Worm (Caenorhabditis elegans) whole organism, L2 larva: Measurements from ENCODE around the gene C09E7.4.

Source experiments
- C34F6.9 ChIP-seq: fragments of 150-350 bp; optimal IDR thresholded peaks from 2 replicates; lab custom pipeline; 2014; ENCODE audit warnings: missing biosample characterization, missing genetic modification characterization
- F13H6.1 ChIP-seq: sonication (generic microtip); optimal IDR thresholded peaks from 2 replicates; lab custom pipeline; 2016; ENCODE audit warnings: missing genetic modification characterization, missing compliant biosample characterization
- R02D3.7 ChIP-seq: fragments of 150-350 bp; optimal IDR thresholded peaks from 2 replicates; lab custom pipeline; 2014; ENCODE audit warnings: missing biosample characterization, missing genetic modification characterization
- ZK546.5 ChIP-seq: sonication (generic microtip); optimal IDR thresholded peaks from 2 replicates; lab custom pipeline; 2017; ENCODE audit warnings: missing biosample characterization, missing genetic modification characterization
- aly-2 ChIP-seq: fragments of 150-350 bp; optimal IDR thresholded peaks from 2 replicates; lab custom pipeline; 2014; ENCODE audit warnings: missing biosample characterization, missing genetic modification characterization
- blmp-1 ChIP-seq: sonication (generic microtip); optimal IDR thresholded peaks from 2 replicates; lab custom pipeline; 2017; ENCODE audit warnings: missing genetic modification characterization, mild to moderate bottlenecking, missing compliant biosample characterization, antibody characterized with exemption, moderate library complexity; ENCODE audit not compliant: insufficient read depth
- ceh-16 ChIP-seq: fragments of 150-350 bp; optimal IDR thresholded peaks from 2 replicates; lab custom pipeline; 2014; ENCODE audit warnings: missing biosample characterization, missing genetic modification characterization
- ceh-82 ChIP-seq: fragments of 150-350 bp; optimal IDR thresholded peaks from 2 replicates; lab custom pipeline; 2014; ENCODE audit warnings: missing biosample characterization, missing genetic modification characterization
- crh-2 ChIP-seq: sonication (generic microtip); optimal IDR thresholded peaks from 2 replicates; lab custom pipeline; 2017; ENCODE audit warnings: missing biosample characterization, missing genetic modification characterization
- dmd-4 ChIP-seq: sonication (generic microtip); optimal IDR thresholded peaks from 2 replicates; lab custom pipeline; 2017; ENCODE audit warnings: missing biosample characterization, missing genetic modification characterization
- egl-27 ChIP-seq: sonication (generic microtip); optimal IDR thresholded peaks from 3 replicates; lab custom pipeline; 2017; ENCODE audit warnings: missing biosample characterization, missing genetic modification reagents, missing genetic modification characterization
- elt-1 ChIP-seq: fragments of 150-350 bp; optimal IDR thresholded peaks from 2 replicates; lab custom pipeline; 2014; ENCODE audit warnings: missing biosample characterization, missing genetic modification characterization
- fos-1 ChIP-seq: fragments of 150-350 bp; optimal IDR thresholded peaks from 2 replicates; lab custom pipeline; 2014; ENCODE audit warnings: missing biosample characterization, missing genetic modification characterization
- gmeb-1 ChIP-seq: fragments of 150-350 bp; optimal IDR thresholded peaks from 2 replicates; lab custom pipeline; 2014; ENCODE audit warnings: missing biosample characterization, missing genetic modification characterization
- lin-11 ChIP-seq: fragments of 150-350 bp; sonication (generic microtip); optimal IDR thresholded peaks from 2 replicates; lab custom pipeline; 2014; ENCODE audit warnings: missing biosample characterization, missing genetic modification characterization, inconsistent platforms, mixed read lengths
- lin-13 ChIP-seq: fragments of 150-350 bp; optimal IDR thresholded peaks from 2 replicates; lab custom pipeline; 2014; ENCODE audit warnings: missing biosample characterization, missing genetic modification reagents, missing genetic modification characterization
- lsy-2 ChIP-seq, 2 experiments: fragments of 150-350 bp in 1 of 2; sonication (generic microtip) in 1 of 2; optimal IDR thresholded peaks; 2 replicates each; lab custom pipeline; 2014 to 2017; ENCODE audit warnings: missing biosample characterization in 2 of 2, missing genetic modification characterization in 2 of 2
- mab-5 ChIP-seq: fragments of 150-350 bp; optimal IDR thresholded peaks from 2 replicates; lab custom pipeline; 2014; ENCODE audit warnings: missing biosample characterization, missing genetic modification characterization
- mbf-1 ChIP-seq: sonication (generic microtip); optimal IDR thresholded peaks from 2 replicates; lab custom pipeline; 2017; ENCODE audit warnings: missing biosample characterization, missing genetic modification characterization
- mdl-1 ChIP-seq, 2 experiments: fragments of 150-350 bp in 1 of 2; sonication (generic microtip) in 1 of 2; optimal IDR thresholded peaks; 2 replicates each; lab custom pipeline; 2017; ENCODE audit warnings: missing biosample characterization in 2 of 2, missing genetic modification characterization in 2 of 2
- nhr-10 ChIP-seq: sonication (generic microtip); optimal IDR thresholded peaks from 2 replicates; lab custom pipeline; 2017; ENCODE audit warnings: missing biosample characterization, missing genetic modification characterization
- nhr-25 ChIP-seq: fragments of 150-350 bp; sonication (generic microtip); optimal IDR thresholded peaks from 3 replicates; lab custom pipeline; 2014; ENCODE audit warnings: missing biosample characterization, missing genetic modification characterization
- nhr-6 ChIP-seq: fragments of 150-350 bp; optimal IDR thresholded peaks from 2 replicates; lab custom pipeline; 2014; ENCODE audit warnings: missing biosample characterization, missing genetic modification characterization
- peb-1 ChIP-seq: fragments of 150-350 bp; optimal IDR thresholded peaks from 2 replicates; lab custom pipeline; 2014; ENCODE audit warnings: missing biosample characterization, missing genetic modification characterization
- sem-4 ChIP-seq: fragments of 150-350 bp; optimal IDR thresholded peaks from 2 replicates; lab custom pipeline; 2014; ENCODE audit warnings: missing biosample characterization, missing genetic modification reagents, missing genetic modification characterization
- skn-1 ChIP-seq: sonication (generic microtip); optimal IDR thresholded peaks from 2 replicates; lab custom pipeline; 2017; ENCODE audit warnings: missing biosample characterization, missing genetic modification characterization
- sma-9 ChIP-seq, 2 experiments: fragments of 150-350 bp in 1 of 2; sonication (generic microtip) in 1 of 2; optimal IDR thresholded peaks; 2 replicates each; lab custom pipeline; 2014 to 2016; ENCODE audit warnings: missing genetic modification characterization in 2 of 2, mild to moderate bottlenecking in 1 of 2, missing biosample characterization in 1 of 2, missing compliant biosample characterization in 1 of 2, missing genetic modification reagents in 1 of 2, moderate library complexity in 1 of 2
- snpc-4 ChIP-seq: fragments of 150-350 bp; optimal IDR thresholded peaks from 2 replicates; lab custom pipeline; 2014; ENCODE audit warnings: missing biosample characterization, missing genetic modification characterization
- unc-55 ChIP-seq: fragments of 150-350 bp; sonication (generic microtip); optimal IDR thresholded peaks from 3 replicates; lab custom pipeline; 2014; ENCODE audit warnings: missing biosample characterization, missing genetic modification reagents, missing genetic modification characterization
- zag-1 ChIP-seq: fragments of 150-350 bp; optimal IDR thresholded peaks from 2 replicates; lab custom pipeline; 2014; ENCODE audit warnings: missing biosample characterization, missing genetic modification characterization
- ztf-11 ChIP-seq: sonication (generic microtip); optimal IDR thresholded peaks from 2 replicates; lab custom pipeline; 2017; ENCODE audit warnings: missing biosample characterization, missing genetic modification characterization
- ztf-4 ChIP-seq: fragments of 150-350 bp; optimal IDR thresholded peaks from 2 replicates; lab custom pipeline; 2014; ENCODE audit warnings: missing biosample characterization, missing genetic modification characterization

Gene C09E7.4

ce11 chrIII:6498176-6498575 lies 38.6 kb downstream of the C09E7.4 start, which contains the start of gene sdz-15:
sdz-15 (plus strand) TSS chrIII:6498476.
- TF ChIP-seq F13H6.1 (no peak), C34F6.9 (tag; lab: Kevin White, UChicago) (no peak), skn-1 (tag; lab: Kevin White, UChicago) (no peak), nhr-6 (tag; lab: Kevin White, UChicago) (no peak), mab-5 (tag; lab: Kevin White, UChicago) (no peak), lin-11 (tag; lab: Kevin White, UChicago) (no peak), dmd-4 (tag; lab: Kevin White, UChicago) (no peak), mbf-1 (tag; lab: Kevin White, UChicago) (no peak), unc-55 (no peak), egl-27 (tag; lab: Kevin White, UChicago) (no peak), ztf-11 (no peak), gmeb-1 (tag; lab: Kevin White, UChicago) (no peak)
- TF ChIP-seq, all 48 proteins: peak for 0

ce11 chrIII:6495191-6495723 lies 41.5 kb downstream of the C09E7.4 start, which contains the start of gene F23F12.13:
F23F12.13 (plus strand) TSS chrIII:6495673.
- TF ChIP-seq fos-1 (peak; percentile 61), ceh-16 (tag; lab: Kevin White, UChicago) (no peak), F13H6.1 (no peak), sma-9 (GFP tag; optimal IDR thresholded peaks at IDR 0.05; lab: Kevin White, UChicago) (peak; percentile 24), sma-9 (tag; optimal IDR thresholded peaks at IDR 0.05; lab: Kevin White, UChicago) (no peak)
- TF ChIP-seq, all 48 proteins: peak for 2

DNA sequence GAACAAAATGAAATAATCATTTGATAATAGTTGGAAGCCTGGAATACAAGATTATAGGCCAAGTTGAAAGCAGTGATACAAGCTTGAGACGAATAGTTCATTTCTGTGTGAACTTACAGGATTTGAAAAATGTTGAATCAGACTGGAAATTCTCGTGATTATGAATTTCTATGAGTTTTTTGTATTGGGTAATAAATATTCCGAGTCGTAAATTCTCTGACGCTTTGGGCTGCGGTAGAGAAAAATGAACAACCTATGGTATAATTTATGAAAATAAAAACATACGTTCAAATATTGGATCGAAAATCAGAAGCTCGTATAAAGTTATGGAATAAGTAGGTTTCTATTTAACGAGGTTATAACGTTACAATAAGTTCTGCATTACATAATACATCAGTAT lies 44.0 kb downstream of the C09E7.4 start, which contains the start of gene srb-11:
Gene srb-11 (minus strand): TSS at position 101 of the 400 bp plus-strand sequence.
- no peak for TF ChIP-seq nhr-6 (tag; lab: Kevin White, UChicago)
- TF ChIP-seq R02D3.7 (tag; lab: Kevin White, UChicago): no peak

- TF ChIP-seq nhr-25 (tag; lab: Kevin White, UChicago) (no peak), nhr-6 (tag; lab: Kevin White, UChicago) (no peak), unc-55 (no peak), blmp-1 (tag; lab: Kevin White, UChicago) (no peak), mbf-1 (tag; lab: Kevin White, UChicago) (no peak), lin-13 (GFP tag; lab: Kevin White, UChicago) (no peak), gmeb-1 (tag; lab: Kevin White, UChicago) (no peak), zag-1 (tag; lab: Kevin White, UChicago) (no peak), sma-9 (GFP tag; optimal IDR thresholded peaks at IDR 0.05; lab: Kevin White, UChicago) (no peak), sma-9 (tag; optimal IDR thresholded peaks at IDR 0.05; lab: Kevin White, UChicago) (no peak), aly-2 (tag; lab: Kevin White, UChicago) (no peak), lsy-2 (tag; optimal IDR thresholded peaks at IDR 0.05; lab: Kevin White, UChicago) (no peak), egl-27 (tag; lab: Kevin White, UChicago) (no peak), lin-11 (tag; lab: Kevin White, UChicago) (no peak), peb-1 (tag; lab: Kevin White, UChicago) (no peak), R02D3.7 (tag; lab: Kevin White, UChicago) (no peak), mdl-1 (tag; optimal IDR thresholded peaks at IDR 0.05; lab: Kevin White, UChicago) (no peak), nhr-10 (tag; lab: Kevin White, UChicago) (no peak), sem-4 (no peak), ztf-11 (no peak)
Observed at ce11 chrIII:6490989-6491388, 45.8 kb downstream of the C09E7.4 start.

- TF ChIP-seq unc-55 (no peak), lsy-2 (tag; optimal IDR thresholded peaks at IDR 0.05; lab: Kevin White, UChicago) (no peak), ceh-82 (tag; lab: Kevin White, UChicago) (no peak), nhr-6 (tag; lab: Kevin White, UChicago) (no peak)
Observed at ce11 chrIII:6489493-6489892, 47.3 kb downstream of the C09E7.4 start, which contains the start of gene rpt-3. rpt-3 (plus strand) TSS chrIII:6489793.

- TF ChIP-seq zag-1 (tag; lab: Kevin White, UChicago) (no peak), C34F6.9 (tag; lab: Kevin White, UChicago) (peak; percentile 71), ztf-4 (tag; lab: Kevin White, UChicago) (no peak), nhr-10 (tag; lab: Kevin White, UChicago) (no peak), unc-55 (peak; percentile 78), snpc-4 (peak; percentile 11), lsy-2 (tag; optimal IDR thresholded peaks at IDR 0.05; lab: Kevin White, UChicago) (peak; percentile 71 to 75), skn-1 (tag; lab: Kevin White, UChicago) (peak; percentile 98), sma-9 (GFP tag; optimal IDR thresholded peaks at IDR 0.05; lab: Kevin White, UChicago) (peak; percentile 44), sma-9 (tag; optimal IDR thresholded peaks at IDR 0.05; lab: Kevin White, UChicago) (no peak), aly-2 (tag; lab: Kevin White, UChicago) (no peak), elt-1 (tag; lab: Kevin White, UChicago) (no peak), crh-2 (peak; percentile 25), nhr-6 (tag; lab: Kevin White, UChicago) (no peak), ZK546.5 (no peak)
- TF ChIP-seq, all 48 proteins: peak for 7
Observed at ce11 chrIII:6488916-6489315, 47.9 kb downstream of the C09E7.4 start.
